Worm (Caenorhabditis elegans) whole organism, late embryonic: Measurements from ENCODE around the gene ttm-2.

Source experiments
- C38D4.7 ChIP-seq: fragments of 200-800 bp; sonication (Bioruptor generic); optimal IDR thresholded peaks from 2 replicates; lab custom pipeline; 2018; ENCODE audit warnings: mild to moderate bottlenecking, missing genetic modification characterization, moderate library complexity, missing compliant biosample characterization
- F13H6.1 ChIP-seq: sonication (generic microtip); optimal IDR thresholded peaks from 2 replicates; lab custom pipeline; 2016; ENCODE audit warnings: missing genetic modification characterization, missing compliant biosample characterization
- ahr-1 ChIP-seq: sonication (generic microtip); optimal IDR thresholded peaks from 2 replicates; lab custom pipeline; 2016; ENCODE audit warnings: missing genetic modification characterization, missing compliant biosample characterization
- ceh-14 ChIP-seq: sonication (generic microtip); optimal IDR thresholded peaks from 2 replicates; lab custom pipeline; 2016; ENCODE audit warnings: missing genotype, missing genetic modification characterization, missing compliant biosample characterization
- ceh-19 ChIP-seq: fragments of 200-800 bp; sonication (Bioruptor generic); optimal IDR thresholded peaks from 2 replicates; lab custom pipeline; 2018; ENCODE audit warnings: mild to moderate bottlenecking, missing genetic modification characterization, missing compliant biosample characterization
- ceh-2 ChIP-seq: sonication (generic microtip); optimal IDR thresholded peaks from 2 replicates; lab custom pipeline; 2016; ENCODE audit warnings: missing genotype, missing genetic modification characterization, missing compliant biosample characterization
- ceh-22 ChIP-seq: sonication (generic microtip); optimal IDR thresholded peaks from 2 replicates; lab custom pipeline; 2017; ENCODE audit warnings: missing biosample characterization, missing genetic modification characterization
- ceh-34 ChIP-seq: sonication (generic microtip); optimal IDR thresholded peaks from 2 replicates; lab custom pipeline; 2016; ENCODE audit warnings: mild to moderate bottlenecking, missing genetic modification characterization, missing compliant biosample characterization
- ceh-9 ChIP-seq: sonication (generic microtip); optimal IDR thresholded peaks from 2 replicates; lab custom pipeline; 2016; ENCODE audit warnings: mild to moderate bottlenecking, missing genetic modification characterization, inconsistent platforms, missing compliant biosample characterization
- che-1 ChIP-seq: sonication (generic microtip); optimal IDR thresholded peaks from 2 replicates; lab custom pipeline; 2016; ENCODE audit warnings: mild to moderate bottlenecking, missing genetic modification characterization, missing compliant biosample characterization
- dmd-4 ChIP-seq: sonication (generic microtip); optimal IDR thresholded peaks from 2 replicates; lab custom pipeline; 2016; ENCODE audit warnings: borderline replicate concordance, missing genetic modification characterization, missing compliant biosample characterization
- dve-1 ChIP-seq: sonication (generic microtip); optimal IDR thresholded peaks from 2 replicates; lab custom pipeline; 2017; ENCODE audit warnings: antibody characterized with exemption, mild to moderate bottlenecking, missing genetic modification characterization, missing compliant biosample characterization
- elt-2 ChIP-seq: sonication (generic microtip); optimal IDR thresholded peaks from 2 replicates; lab custom pipeline; 2016; ENCODE audit warnings: missing genetic modification reagents, missing genetic modification characterization, missing compliant biosample characterization
- elt-4 ChIP-seq: sonication (generic microtip); optimal IDR thresholded peaks from 2 replicates; lab custom pipeline; 2016; ENCODE audit warnings: missing genetic modification characterization, missing compliant biosample characterization
- ets-4 ChIP-seq: sonication (generic microtip); optimal IDR thresholded peaks from 2 replicates; lab custom pipeline; 2016; ENCODE audit warnings: missing genetic modification characterization, missing compliant biosample characterization
- fkh-6 ChIP-seq: sonication (generic microtip); optimal IDR thresholded peaks from 2 replicates; lab custom pipeline; 2016; ENCODE audit warnings: missing genetic modification characterization, missing compliant biosample characterization
- hlh-15 ChIP-seq: sonication (generic microtip); optimal IDR thresholded peaks from 2 replicates; lab custom pipeline; 2016; ENCODE audit warnings: missing genetic modification characterization, missing compliant biosample characterization
- hlh-6 ChIP-seq: sonication (generic microtip); optimal IDR thresholded peaks from 2 replicates; lab custom pipeline; 2016; ENCODE audit warnings: missing genotype, missing genetic modification characterization, missing compliant biosample characterization
- hlh-8 ChIP-seq: sonication (generic microtip); optimal IDR thresholded peaks from 2 replicates; lab custom pipeline; 2016; ENCODE audit warnings: missing genotype, missing genetic modification characterization, missing compliant biosample characterization
- lim-6 ChIP-seq: sonication (generic microtip); optimal IDR thresholded peaks from 2 replicates; lab custom pipeline; 2016; ENCODE audit warnings: missing genetic modification characterization, missing compliant biosample characterization
- lin-11 ChIP-seq: fragments of 200-800 bp; sonication (Bioruptor generic); optimal IDR thresholded peaks from 2 replicates; lab custom pipeline; 2018; ENCODE audit warnings: mild to moderate bottlenecking, missing genetic modification characterization, missing compliant biosample characterization
- madf-2 ChIP-seq: sonication (generic microtip); optimal IDR thresholded peaks from 2 replicates; lab custom pipeline; 2017; ENCODE audit warnings: missing genetic modification characterization, missing compliant biosample characterization
- mec-3 ChIP-seq: sonication (generic microtip); optimal IDR thresholded peaks from 2 replicates; lab custom pipeline; 2016; ENCODE audit warnings: borderline replicate concordance, missing genetic modification characterization, missing compliant biosample characterization
- npax-4 ChIP-seq: sonication (generic microtip); optimal IDR thresholded peaks from 2 replicates; lab custom pipeline; 2016; ENCODE audit warnings: missing genetic modification characterization, missing compliant biosample characterization
- odd-2 ChIP-seq: sonication (generic microtip); optimal IDR thresholded peaks from 2 replicates; lab custom pipeline; 2017; ENCODE audit warnings: antibody characterized with exemption, mild to moderate bottlenecking, missing genetic modification characterization, missing compliant biosample characterization
- pat-9 ChIP-seq: fragments of 200-800 bp; sonication (Bioruptor generic); optimal IDR thresholded peaks from 2 replicates; lab custom pipeline; 2018; ENCODE audit warnings: mild to moderate bottlenecking, missing genetic modification characterization, moderate library complexity, missing compliant biosample characterization
- pax-1 ChIP-seq: fragments of 150-350 bp; optimal IDR thresholded peaks from 2 replicates; lab custom pipeline; 2014; ENCODE audit warnings: missing biosample characterization, missing genetic modification characterization
- pha-2 ChIP-seq: sonication (generic microtip); optimal IDR thresholded peaks from 2 replicates; lab custom pipeline; 2017; ENCODE audit warnings: mild to moderate bottlenecking, missing genetic modification characterization, missing compliant biosample characterization
- pha-4 ChIP-seq: fragments of 150-350 bp; optimal IDR thresholded peaks from 2 replicates; lab custom pipeline; 2018; ENCODE audit warnings: missing biosample characterization, missing genetic modification reagents, missing genetic modification characterization
- pqm-1 ChIP-seq: sonication (generic microtip); optimal IDR thresholded peaks from 2 replicates; lab custom pipeline; 2016; ENCODE audit warnings: missing genetic modification characterization, missing compliant biosample characterization
- ref-2 ChIP-seq: sonication (generic microtip); optimal IDR thresholded peaks from 2 replicates; lab custom pipeline; 2016; ENCODE audit warnings: missing genetic modification characterization, missing compliant biosample characterization
- rnt-1 ChIP-seq: sonication (generic microtip); optimal IDR thresholded peaks from 2 replicates; lab custom pipeline; 2016; ENCODE audit warnings: missing genetic modification characterization, missing compliant biosample characterization
- sox-2 ChIP-seq: fragments of 200-800 bp; sonication (Bioruptor generic); IDR thresholded peaks from 2 replicates; pipeline ENCODE4 v1.3.6; 2022; ENCODE audit warnings: missing genetic modification reagents, missing genetic modification characterization, missing compliant biosample characterization
- sox-4 ChIP-seq: sonication (generic microtip); optimal IDR thresholded peaks from 2 replicates; lab custom pipeline; 2017; ENCODE audit warnings: mild to moderate bottlenecking, missing genetic modification characterization, inconsistent platforms, missing compliant biosample characterization
- syd-9 ChIP-seq: sonication (generic microtip); optimal IDR thresholded peaks from 2 replicates; lab custom pipeline; 2016; ENCODE audit warnings: mild to moderate bottlenecking, missing genetic modification characterization, moderate library complexity, missing compliant biosample characterization
- tbx-2 ChIP-seq: sonication (generic microtip); optimal IDR thresholded peaks from 2 replicates; lab custom pipeline; 2016; ENCODE audit warnings: missing genetic modification characterization, missing compliant biosample characterization
- ttx-3 ChIP-seq: sonication (generic microtip); optimal IDR thresholded peaks from 2 replicates; lab custom pipeline; 2016; ENCODE audit warnings: missing genetic modification reagents, missing genetic modification characterization, missing compliant biosample characterization
- unc-42 ChIP-seq: sonication (generic microtip); optimal IDR thresholded peaks from 2 replicates; lab custom pipeline; 2016; ENCODE audit warnings: missing genotype, missing genetic modification characterization, missing compliant biosample characterization
- unc-55 ChIP-seq: sonication (generic microtip); optimal IDR thresholded peaks from 2 replicates; lab custom pipeline; 2017; ENCODE audit warnings: missing biosample characterization, missing genetic modification reagents, missing genetic modification characterization
- ztf-16 ChIP-seq: sonication (generic microtip); optimal IDR thresholded peaks from 2 replicates; lab custom pipeline; 2017; ENCODE audit warnings: missing genetic modification characterization, missing compliant biosample characterization

ttm-2 gene

ce11 chrII:4791272-4791671 lies 25.1 kb upstream of the ttm-2 start, which contains the start of gene F26G1.1 (continued):
- TF ChIP-seq hlh-15 (no peak), ttx-3 (tag; lab: Kevin White, UChicago) (peak; percentile 58), pha-2 (tag; lab: Kevin White, UChicago) (peak; percentile 39), ceh-9 (tag; lab: Kevin White, UChicago) (no peak), lim-6 (tag; lab: Kevin White, UChicago) (peak; percentile 50), ceh-19 (no peak), npax-4 (tag; lab: Kevin White, UChicago) (peak; percentile 17), ceh-14 (tag; lab: Kevin White, UChicago) (peak; percentile 83), fkh-6 (tag; lab: Kevin White, UChicago) (peak; percentile 14), pha-4 (tag; lab: Kevin White, UChicago) (no peak), ceh-34 (peak; percentile 29), mec-3 (tag; lab: Kevin White, UChicago) (peak; percentile 65), hlh-8 (tag; lab: Kevin White, UChicago) (peak; percentile 90), ztf-16 (tag; lab: Kevin White, UChicago) (peak; percentile 43)

DNA sequence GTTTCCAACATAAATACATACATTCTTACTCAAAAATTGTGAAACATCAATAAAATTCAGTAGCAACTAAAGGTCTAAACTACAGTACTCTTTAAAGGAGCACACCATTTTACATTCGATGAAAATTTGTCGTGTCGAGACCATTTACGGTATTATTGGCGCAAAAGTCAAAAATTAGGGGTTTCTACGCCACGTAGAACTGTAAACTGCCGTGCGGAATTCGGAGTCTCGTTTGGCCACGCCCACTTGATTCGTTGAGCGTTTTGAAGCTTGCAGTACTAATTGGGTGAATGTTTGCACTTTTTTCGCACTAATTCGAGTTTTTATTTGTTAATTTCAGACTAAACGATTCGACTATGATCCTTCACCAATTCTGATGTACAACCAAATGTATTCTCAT lies 24.5 kb upstream of the ttm-2 start:
- TF ChIP-seq che-1 (tag; lab: Kevin White, UChicago): no peak
- no peak for TF ChIP-seq C38D4.7 (GFP tag; lab: Kevin White, UChicago)
- TF ChIP-seq ceh-22 (tag; lab: Kevin White, UChicago): no peak
- no peak for TF ChIP-seq rnt-1 (tag; lab: Kevin White, UChicago)
- no peak for TF ChIP-seq sox-2 (GFP tag; lab: Robert Waterston, UW)
- TF ChIP-seq unc-42 (tag; lab: Kevin White, UChicago): no peak
- no peak for TF ChIP-seq madf-2 (tag; lab: Kevin White, UChicago)
- no peak for TF ChIP-seq ceh-34
- no peak for TF ChIP-seq sox-4 (tag; lab: Kevin White, UChicago)
- TF ChIP-seq pax-1: no peak
- TF ChIP-seq pqm-1 (tag; lab: Kevin White, UChicago): no peak
- no peak for TF ChIP-seq ztf-16 (tag; lab: Kevin White, UChicago)
- no peak for TF ChIP-seq ceh-9 (tag; lab: Kevin White, UChicago)
- TF ChIP-seq odd-2 (tag; lab: Kevin White, UChicago): no peak
- TF ChIP-seq ref-2 (tag; lab: Kevin White, UChicago): no peak
- TF ChIP-seq mec-3 (tag; lab: Kevin White, UChicago): no peak

DNA sequence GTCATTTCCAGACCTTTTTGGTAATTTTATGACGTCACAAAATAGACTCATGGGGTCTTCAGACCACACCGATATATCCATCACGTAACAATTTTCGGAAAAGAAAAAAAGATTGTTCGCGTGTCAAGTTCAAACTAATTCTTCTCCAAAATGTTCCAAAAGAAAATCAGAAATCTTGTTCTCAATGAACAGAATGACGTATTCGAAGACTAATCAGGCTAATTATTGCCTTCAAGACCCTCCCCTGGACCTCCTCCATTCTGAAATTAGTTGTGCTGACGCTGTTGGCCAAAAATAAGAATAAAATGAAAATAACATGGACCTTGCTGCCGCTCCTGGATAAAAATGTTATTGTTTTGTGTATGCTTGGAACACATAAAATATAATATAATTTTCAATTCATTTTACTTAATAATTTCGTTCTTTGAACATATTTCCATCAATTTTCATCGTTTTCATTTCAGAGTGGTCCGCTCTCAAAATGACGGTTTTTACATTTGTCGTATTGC lies 23.7 kb upstream of the ttm-2 start, which contains the start of gene F26G1.15:
Gene F26G1.15, plus strand, starts transcription at position 459 of the 509 bp plus-strand sequence.
- TF ChIP-seq ceh-2 (tag; lab: Kevin White, UChicago) (no peak), elt-4 (no peak), unc-55 (no peak), F13H6.1 (tag; lab: Kevin White, UChicago) (no peak), fkh-6 (tag; lab: Kevin White, UChicago) (no peak), sox-4 (tag; lab: Kevin White, UChicago) (no peak), mec-3 (tag; lab: Kevin White, UChicago) (no peak), ahr-1 (no peak), pat-9 (tag; lab: Kevin White, UChicago) (no peak), pha-4 (tag; lab: Kevin White, UChicago) (no peak), tbx-2 (no peak), hlh-6 (no peak), lin-11 (tag; lab: Kevin White, UChicago) (no peak), elt-2 (tag; lab: Kevin White, UChicago) (no peak), sox-2 (GFP tag; lab: Robert Waterston, UW) (no peak), dve-1 (no peak), dmd-4 (tag; lab: Kevin White, UChicago) (no peak), syd-9 (tag; lab: Kevin White, UChicago) (no peak), ets-4 (no peak)
